Worm (Caenorhabditis elegans) whole organism, L2 larva: ENCODE results near the gene bigr-1.

Experiments used
- fos-1 ChIP-seq: fragments of 150-350 bp; optimal IDR thresholded peaks from 2 replicates; lab custom pipeline; 2014; ENCODE audit warnings: missing biosample characterization, missing genetic modification characterization
- lin-13 ChIP-seq: fragments of 150-350 bp; optimal IDR thresholded peaks from 2 replicates; lab custom pipeline; 2014; ENCODE audit warnings: missing biosample characterization, missing genetic modification reagents, missing genetic modification characterization
- lin-39 ChIP-seq: fragments of 150-350 bp; optimal IDR thresholded peaks from 2 replicates; lab custom pipeline; 2014; ENCODE audit warnings: missing biosample characterization, missing genetic modification reagents, missing genetic modification characterization
- mab-5 ChIP-seq: fragments of 150-350 bp; optimal IDR thresholded peaks from 2 replicates; lab custom pipeline; 2014; ENCODE audit warnings: missing biosample characterization, missing genetic modification characterization
- nhr-23 ChIP-seq: fragments of 150-350 bp; optimal IDR thresholded peaks from 2 replicates; lab custom pipeline; 2014; ENCODE audit warnings: missing biosample characterization, missing genetic modification reagents, missing genetic modification characterization
- nhr-77 ChIP-seq: fragments of 150-350 bp; optimal IDR thresholded peaks from 2 replicates; lab custom pipeline; 2014; ENCODE audit warnings: missing biosample characterization, missing genetic modification characterization
- unc-62 ChIP-seq: fragments of 150-350 bp; optimal IDR thresholded peaks from 2 replicates; lab custom pipeline; 2014; ENCODE audit warnings: missing biosample characterization, missing genetic modification reagents, missing genetic modification characterization
- zag-1 ChIP-seq: fragments of 150-350 bp; optimal IDR thresholded peaks from 2 replicates; lab custom pipeline; 2014; ENCODE audit warnings: missing biosample characterization, missing genetic modification characterization

DNA sequence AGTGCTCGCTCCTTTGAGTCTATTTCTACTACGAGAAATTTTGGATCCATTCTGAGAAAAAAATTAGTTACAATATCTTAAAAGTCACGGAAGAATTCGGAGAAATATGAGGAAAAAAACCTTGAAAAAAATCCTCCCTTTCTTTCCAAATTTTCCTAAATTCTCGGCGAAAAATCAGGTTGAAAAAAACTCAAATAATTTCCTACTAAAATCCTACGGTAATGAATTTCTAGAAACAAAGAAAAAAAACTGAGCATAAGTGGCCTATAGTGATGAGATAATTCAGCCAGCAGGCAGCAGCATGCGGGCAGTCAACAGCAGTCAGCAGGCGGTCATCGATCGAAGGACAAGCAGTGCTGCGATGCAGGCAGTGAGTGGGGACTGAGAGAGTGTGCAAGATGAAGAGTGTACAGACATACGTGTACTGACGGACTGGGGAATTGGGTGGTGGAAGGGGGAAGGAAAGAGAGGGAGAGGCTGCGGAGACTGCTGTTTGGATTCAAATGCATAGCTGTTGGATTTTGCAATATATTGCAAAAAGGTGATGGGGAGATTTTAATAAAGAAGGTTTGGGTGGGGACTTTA, 3.4 kb downstream of the bigr-1 start, which contains the start of gene lir-3:
- TF ChIP-seq nhr-23 (tag; lab: Kevin White, UChicago) = no peak
- no peak for TF ChIP-seq zag-1 (tag; lab: Kevin White, UChicago)
- TF ChIP-seq nhr-77 (tag; lab: Kevin White, UChicago) = no peak
- no peak for TF ChIP-seq lin-13 (GFP tag; lab: Kevin White, UChicago)
- TF ChIP-seq mab-5 (tag; lab: Kevin White, UChicago) = no peak
- TF ChIP-seq fos-1 = no peak
- no peak for TF ChIP-seq lin-39 (tag; lab: Kevin White, UChicago)
- no peak for TF ChIP-seq unc-62 (GFP tag; lab: Kevin White, UChicago)
